Fruit fly (Drosophila melanogaster) whole organism, embryonic: Measurements from ENCODE around the gene yellow-e2.

Experiments used
- CG10209 ChIP-seq: fragments of 200-800 bp; sonication (Bioruptor generic); optimal IDR thresholded peaks from 3 replicates; lab custom pipeline; 2017; ENCODE audit warnings: missing biosample characterization, mild to moderate bottlenecking, missing genetic modification characterization, missing genetic modification reagents
- CG1024 ChIP-seq: fragments of 200-800 bp; sonication (Bioruptor generic); IDR thresholded peaks from 2 replicates; pipeline ENCODE4 v1.3.6; 2022; ENCODE audit warnings: missing biosample characterization, missing genetic modification characterization
- CG10543 ChIP-seq: fragments of 200-800 bp; sonication (Bioruptor generic); optimal IDR thresholded peaks from 3 replicates; lab custom pipeline; 2017; ENCODE audit warnings: missing biosample characterization, mild to moderate bottlenecking, missing genetic modification characterization, moderate library complexity
- CG12299 ChIP-seq: fragments of 200-800 bp; sonication (Bioruptor generic); optimal IDR thresholded peaks from 2 replicates; lab custom pipeline; 2018; ENCODE audit warnings: missing biosample characterization, mild to moderate bottlenecking, missing genetic modification characterization
- CG12769 ChIP-seq: fragments of 200-800 bp; sonication (Bioruptor generic); optimal IDR thresholded peaks from 2 replicates; lab custom pipeline; 2019; ENCODE audit warnings: missing biosample characterization, mild to moderate bottlenecking, missing genetic modification characterization, moderate library complexity
- CG30431 ChIP-seq: fragments of 200-800 bp; sonication (Bioruptor generic); optimal IDR thresholded peaks from 2 replicates; lab custom pipeline; 2017; ENCODE audit warnings: missing biosample characterization, missing genetic modification characterization
- CG3065 ChIP-seq: fragments of 200-800 bp; sonication (Bioruptor generic); optimal IDR thresholded peaks from 2 replicates; lab custom pipeline; 2016; ENCODE audit warnings: missing biosample characterization, missing genetic modification characterization
- CG31441 ChIP-seq: fragments of 200-800 bp; sonication (Bioruptor generic); IDR thresholded peaks from 2 replicates; pipeline ENCODE4 v1.3.6; 2022; ENCODE audit warnings: missing biosample characterization, missing genetic modification characterization
- CG34224 ChIP-seq: fragments of 200-800 bp; sonication (Bioruptor generic); IDR thresholded peaks from 3 replicates; pipeline ENCODE4 v1.3.6; 2022; ENCODE audit warnings: missing biosample characterization, missing genetic modification characterization; ENCODE audit not compliant: partially characterized antibody
- CG3726 ChIP-seq: fragments of 200-800 bp; sonication (Bioruptor generic); IDR thresholded peaks from 3 replicates; pipeline ENCODE4, ENCODE4 v1.3.6; 2022; ENCODE audit warnings: missing biosample characterization, missing genetic modification characterization
- CG43689 ChIP-seq: fragments of 200-800 bp; sonication (Bioruptor generic); IDR thresholded peaks from 2 replicates; pipeline ENCODE4 v1.3.6; 2022; ENCODE audit warnings: missing biosample characterization, missing genetic modification characterization
- CG4424 ChIP-seq: fragments of 200-800 bp; sonication (Bioruptor generic); optimal IDR thresholded peaks from 3 replicates; lab custom pipeline; 2016; ENCODE audit warnings: missing biosample characterization, missing genetic modification characterization
- CG6791 ChIP-seq: fragments of 200-800 bp; sonication (Bioruptor generic); IDR thresholded peaks from 3 replicates; pipeline ENCODE4 v1.3.6; 2022; ENCODE audit warnings: missing biosample characterization, missing genetic modification characterization; ENCODE audit not compliant: partially characterized antibody
- CG8281 ChIP-seq: fragments of 200-800 bp; sonication (Bioruptor generic); optimal IDR thresholded peaks from 2 replicates; lab custom pipeline; 2018; ENCODE audit warnings: missing biosample characterization, mild to moderate bottlenecking, missing genetic modification characterization, moderate library complexity
- CG8290 ChIP-seq, 3 experiments: fragments of 200-800 bp; sonication (Bioruptor generic); optimal IDR thresholded peaks; 2 replicates each; lab custom pipeline; 2016 to 2019; ENCODE audit warnings: missing biosample characterization in 3 of 3, missing genetic modification characterization in 3 of 3, mild to moderate bottlenecking in 2 of 3, moderate library complexity in 1 of 3
- CG8359 ChIP-seq: fragments of 200-800 bp; sonication (Bioruptor generic); optimal IDR thresholded peaks from 2 replicates; lab custom pipeline; 2017; ENCODE audit warnings: missing biosample characterization, mild to moderate bottlenecking, missing genetic modification characterization, borderline replicate concordance
- CG8765 ChIP-seq: fragments of 200-800 bp; sonication (Bioruptor generic); IDR thresholded peaks from 2 replicates; pipeline ENCODE4 v1.3.6; 2022; ENCODE audit warnings: missing biosample characterization, missing genetic modification characterization
- CG8944 ChIP-seq: fragments of 200-800 bp; sonication (Bioruptor generic); optimal IDR thresholded peaks from 3 replicates; lab custom pipeline; 2016; ENCODE audit warnings: missing biosample characterization, missing genetic modification characterization
- CG9215 ChIP-seq: fragments of 200-800 bp; sonication (Bioruptor generic); IDR thresholded peaks from 2 replicates; pipeline ENCODE4 v1.3.6; 2022; ENCODE audit warnings: missing biosample characterization, missing genetic modification characterization
- CG9609 ChIP-seq: fragments of 200-800 bp; sonication (Bioruptor generic); optimal IDR thresholded peaks from 3 replicates; lab custom pipeline; 2016; ENCODE audit warnings: missing biosample characterization, missing genetic modification characterization
- Camta ChIP-seq: fragments of 200-800 bp; sonication (Bioruptor generic); optimal IDR thresholded peaks from 2 replicates; lab custom pipeline; 2016; ENCODE audit warnings: missing biosample characterization, missing genetic modification characterization
- Deaf1 ChIP-seq: fragments of 200-800 bp; optimal IDR thresholded peaks from 3 replicates; lab custom pipeline; 2019; ENCODE audit warnings: missing biosample characterization, mild to moderate bottlenecking, missing genetic modification characterization, moderate library complexity
- Dfd ChIP-seq, 2 experiments: fragments of >200 bp; optimal IDR thresholded peaks; 2 replicates each; lab custom pipeline; 2017; ENCODE audit warnings: missing biosample characterization in 2 of 2, missing genetic modification characterization in 2 of 2
- Dref ChIP-seq: fragments of 200-800 bp; sonication (Bioruptor generic); IDR thresholded peaks from 2 replicates; pipeline ENCODE4 v1.3.6; 2022; ENCODE audit warnings: missing biosample characterization, missing genetic modification characterization
- E2f1 ChIP-seq: fragments of 200-800 bp; sonication (Bioruptor generic); IDR thresholded peaks from 2 replicates; pipeline ENCODE4 v1.3.6; 2022; ENCODE audit warnings: missing biosample characterization, missing genetic modification characterization
- E2f2 ChIP-seq: fragments of 200-800 bp; sonication (Bioruptor generic); IDR thresholded peaks from 2 replicates; pipeline ENCODE4 v1.3.6; 2022; ENCODE audit warnings: missing biosample characterization, missing genetic modification characterization
- Elba2 ChIP-seq: fragments of 200-800 bp; sonication (Bioruptor generic); optimal IDR thresholded peaks from 3 replicates; lab custom pipeline; 2016; ENCODE audit warnings: missing biosample characterization, missing genetic modification characterization
- HHEX ChIP-seq: fragments of 200-800 bp; sonication (Bioruptor generic); optimal IDR thresholded peaks from 3 replicates; lab custom pipeline; 2017; ENCODE audit warnings: missing biosample characterization, mild to moderate bottlenecking, missing genetic modification characterization, missing genetic modification reagents
- Jarid2 ChIP-seq: fragments of 200-800 bp; sonication (Bioruptor generic); optimal IDR thresholded peaks from 3 replicates; lab custom pipeline; 2017; ENCODE audit warnings: mild to moderate bottlenecking, missing biosample characterization, missing genetic modification reagents, missing genetic modification characterization
- Lim3 ChIP-seq: fragments of 200-800 bp; sonication (Bioruptor generic); IDR thresholded peaks from 2 replicates; pipeline ENCODE4 v1.3.6; 2022; ENCODE audit warnings: missing biosample characterization, missing genetic modification characterization
- Med ChIP-seq: fragments of 200-800 bp; sonication (Bioruptor generic); peaks from one replicate; lab custom pipeline; 2016; ENCODE audit warnings: missing biosample characterization, missing genetic modification characterization, mild to moderate bottlenecking, inconsistent platforms, moderate library complexity
- NFAT ChIP-seq: fragments of 200-800 bp; sonication (Bioruptor generic); IDR thresholded peaks from 2 replicates; pipeline ENCODE4 v1.3.6; 2022; ENCODE audit warnings: missing biosample characterization, missing genetic modification characterization
- Sin3A ChIP-seq: fragments of >200 bp; optimal IDR thresholded peaks from 2 replicates; lab custom pipeline; 2018
- abd-A ChIP-seq: fragments of 200-800 bp; sonication (Bioruptor generic); optimal IDR thresholded peaks from 3 replicates; lab custom pipeline; 2019; ENCODE audit warnings: missing biosample characterization, mild to moderate bottlenecking, missing genetic modification characterization, moderate library complexity
- ase ChIP-seq: fragments of 200-800 bp; sonication (Bioruptor generic); IDR thresholded peaks from 3 replicates; pipeline ENCODE4 v1.3.6; 2022; ENCODE audit warnings: missing biosample characterization, missing genetic modification characterization
- ash1 ChIP-seq: fragments of 200-800 bp; sonication (Bioruptor generic); optimal IDR thresholded peaks from 2 replicates; lab custom pipeline; 2018; ENCODE audit warnings: missing biosample characterization, mild to moderate bottlenecking, missing genetic modification characterization
- br ChIP-seq: fragments of >200 bp; optimal IDR thresholded peaks from 2 replicates; lab custom pipeline; 2017
- disco-r ChIP-seq: fragments of 200-800 bp; sonication (Bioruptor generic); optimal IDR thresholded peaks from 2 replicates; lab custom pipeline; 2016; ENCODE audit warnings: missing biosample characterization, missing genetic modification characterization
- exex ChIP-seq: fragments of 200-800 bp; sonication (Bioruptor generic); optimal IDR thresholded peaks from 4 replicates; lab custom pipeline; 2018; ENCODE audit warnings: missing biosample characterization, mild to moderate bottlenecking, missing genetic modification characterization, moderate library complexity
- eyg ChIP-seq: fragments of 200-800 bp; sonication (Bioruptor generic); optimal IDR thresholded peaks from 3 replicates; lab custom pipeline; 2016; ENCODE audit warnings: missing biosample characterization, missing genetic modification characterization
- kay ChIP-seq: fragments of 200-800 bp; sonication (Bioruptor generic); optimal IDR thresholded peaks from 2 replicates; lab custom pipeline; 2016; ENCODE audit warnings: missing biosample characterization, missing genetic modification characterization
- klu ChIP-seq: fragments of 200-800 bp; sonication (Bioruptor generic); IDR thresholded peaks from 2 replicates; pipeline ENCODE4 v1.3.6; 2022; ENCODE audit warnings: missing biosample characterization, missing genetic modification characterization
- nerfin-1 ChIP-seq: fragments of 200-800 bp; sonication (Bioruptor generic); optimal IDR thresholded peaks from 3 replicates; lab custom pipeline; 2019; ENCODE audit warnings: missing biosample characterization, mild to moderate bottlenecking, missing genetic modification characterization, moderate library complexity
- psq ChIP-seq: fragments of 200-800 bp; sonication (Bioruptor generic); optimal IDR thresholded peaks from 2 replicates; lab custom pipeline; 2017; ENCODE audit warnings: missing biosample characterization, missing genetic modification characterization
- ranshi ChIP-seq: fragments of 200-800 bp; sonication (Bioruptor generic); IDR thresholded peaks from 2 replicates; pipeline ENCODE4 v1.3.6; 2022; ENCODE audit warnings: missing biosample characterization, missing genetic modification characterization
- sna ChIP-seq: fragments of 200-800 bp; sonication (Bioruptor generic); IDR thresholded peaks from 2 replicates; pipeline ENCODE4 v1.3.6; 2022; ENCODE audit warnings: missing biosample characterization, missing genetic modification characterization; ENCODE audit not compliant: partially characterized antibody
- so ChIP-seq: fragments of 200-800 bp; sonication (Bioruptor generic); IDR thresholded peaks from 3 replicates; pipeline ENCODE4 v1.3.6; 2022; ENCODE audit warnings: missing biosample characterization, missing genetic modification characterization
- twi ChIP-seq: fragments of 200-800 bp; optimal IDR thresholded peaks from 2 replicates; lab custom pipeline; 2019; ENCODE audit warnings: missing biosample characterization, mild to moderate bottlenecking, missing genetic modification characterization, moderate library complexity
- zfh1 ChIP-seq: fragments of 200-800 bp; sonication (Bioruptor generic); IDR thresholded peaks from 3 replicates; pipeline ENCODE4 v1.3.6; 2022; ENCODE audit warnings: missing biosample characterization, missing genetic modification characterization
- zfh2 ChIP-seq: fragments of 200-800 bp; sonication (Bioruptor generic); optimal IDR thresholded peaks from 2 replicates; lab custom pipeline; 2016; ENCODE audit warnings: missing biosample characterization, missing genetic modification characterization

yellow-e2 gene

DNA sequence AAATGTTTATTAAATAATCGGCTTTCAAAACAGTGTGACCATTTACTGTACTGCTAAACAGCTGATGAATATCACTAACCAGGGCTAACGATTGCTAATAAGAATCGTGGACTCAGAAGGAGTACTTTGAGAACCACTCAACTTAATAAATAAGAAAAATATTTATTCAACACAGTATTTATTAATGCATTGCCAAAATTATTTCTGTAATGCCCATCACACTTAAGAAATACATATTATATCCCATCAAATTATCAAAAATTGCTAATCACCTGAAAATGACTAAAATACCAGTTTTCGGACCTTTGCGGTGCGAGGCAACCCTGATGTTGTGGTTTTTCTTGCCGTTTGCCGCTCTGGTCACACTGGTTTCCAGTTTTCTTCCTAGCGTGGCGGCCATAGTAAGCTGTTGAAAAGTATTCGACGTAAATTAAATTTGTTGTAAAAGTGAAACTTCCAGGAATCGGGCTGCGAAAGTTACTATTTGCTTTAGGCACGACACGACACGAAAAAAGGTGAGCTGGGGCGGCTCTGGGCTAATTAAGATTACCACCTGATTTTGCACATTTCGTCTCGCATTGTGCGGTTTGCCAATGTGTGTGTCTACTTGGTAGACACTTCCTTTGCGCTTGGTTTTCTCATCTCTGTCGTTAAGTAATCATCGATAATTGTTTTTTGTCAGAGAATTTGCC, 24.9 kb downstream of the yellow-e2 start, which contains the start of the genes mRpS21 and Droj2 (continued):
- TF ChIP-seq Deaf1 (tag; lab: Kevin White, UChicago) (peak; percentile 21), CG8290 (GFP tag; optimal IDR thresholded peaks at IDR 0.05; lab: Kevin White, UChicago) (peak; percentile 28), CG8290 (tag; optimal IDR thresholded peaks at IDR 0.05; lab: Kevin White, UChicago) (peak in 1 of 2 experiments; percentile 17), so (no peak), CG9215 (no peak; the same call in 1 of the 2 replicates), ranshi (GFP tag; lab: Robert Waterston, UW) (peak; percentile 37; the same call in 1 of the 2 replicates), Dfd (GFP tag; optimal IDR thresholded peaks at IDR 0.05; lab: Kevin White, UChicago) (no peak), CG34224 (GFP tag; lab: Robert Waterston, UW) (no peak), psq (GFP tag; lab: Kevin White, UChicago) (no peak), kay (GFP tag; lab: Kevin White, UChicago) (peak; percentile 12), Lim3 (GFP tag; lab: Robert Waterston, UW) (no peak), zfh1 (GFP tag; lab: Robert Waterston, UW) (0 out of 3 replicates have a peak, but pooled peaks have one; percentile 28), CG6791 (peak; percentile 30; the same call in 2 of the 3 replicates), exex (tag; lab: Kevin White, UChicago) (peak; percentile 40), HHEX (GFP tag; lab: Kevin White, UChicago) (peak; percentile 26), E2f1 (peak; percentile 40; the same call in 1 of the 2 replicates), CG9609 (GFP tag; lab: Kevin White, UChicago) (peak; percentile 12), E2f2 (GFP tag; lab: Robert Waterston, UW) (peak; percentile 42; the same call in 1 of the 2 replicates), CG3065 (GFP tag; lab: Kevin White, UChicago) (no peak), ase (GFP tag; lab: Robert Waterston, UW) (no peak), eyg (peak; percentile 7), Jarid2 (GFP tag; lab: Kevin White, UChicago) (peak; percentile 29), Med (GFP tag; lab: Kevin White, UChicago) (peak; percentile 86), twi (peak; percentile 63), br (no peak), nerfin-1 (tag; lab: Kevin White, UChicago) (peak; percentile 56), ash1 (no peak), CG31441 (peak; percentile 69), NFAT (peak; percentile 52), CG3726 (GFP tag; lab: Robert Waterston, UW) (no peak), CG4424 (peak; percentile 36), Camta (GFP tag; lab: Kevin White, UChicago) (peak; percentile 7), disco-r (GFP tag; lab: Kevin White, UChicago) (no peak), abd-A (tag; lab: Kevin White, UChicago) (no peak), zfh2 (GFP tag; lab: Kevin White, UChicago) (peak; percentile 62), Dref (GFP tag; lab: Robert Waterston, UW) (0 out of 2 replicates have a peak, but pooled peaks have one; percentile 28), CG43689 (no peak), CG30431 (no peak), CG12769 (tag; lab: Kevin White, UChicago) (peak; percentile 55), Elba2 (peak; percentile 95), CG1024 (GFP tag; lab: Robert Waterston, UW) (no peak), Sin3A (lab: Kevin White, UChicago) (peak; percentile 86), klu (GFP tag; lab: Robert Waterston, UW) (peak; percentile 35; the same call in 1 of the 2 replicates), CG10543 (GFP tag; lab: Kevin White, UChicago) (peak; percentile 81), CG8359 (GFP tag; lab: Kevin White, UChicago) (no peak), CG8281 (tag; lab: Kevin White, UChicago) (no peak), CG10209 (peak; percentile 22), CG8944 (GFP tag; lab: Kevin White, UChicago) (peak; percentile 36), sna (GFP tag; lab: Robert Waterston, UW) (no peak), CG8765 (GFP tag; lab: Robert Waterston, UW) (no peak), CG12299 (tag; lab: Kevin White, UChicago) (peak; percentile 18)
